Worm (Caenorhabditis elegans): ENCODE data around the gene K05F6.14.

ce11 chrII:1561863-1562262 is at the start of gene K05F6.14:
- no peak for TF ChIP-seq unc-62 (GFP tag; optimal IDR thresholded peaks at IDR 0.05)
- no peak for TF ChIP-seq sea-2 (GFP tag; IDR thresholded peaks at IDR 0.05)
- TF ChIP-seq F49E8.2 (tag; optimal IDR thresholded peaks at IDR 0.05; ENCODE audit: insufficient read depth): no peak
- TF ChIP-seq hrde-1 (tag; optimal IDR thresholded peaks at IDR 0.05; ENCODE audit: borderline replicate concordance): no peak
- no peak for TF ChIP-seq chd-7 (tag; optimal IDR thresholded peaks at IDR 0.05)
- TF ChIP-seq attf-3 (GFP tag; conservative IDR thresholded peaks at IDR 0.05): no peak
- TF ChIP-seq snpc-3.4 (tag; optimal IDR thresholded peaks at IDR 0.05): no peak
- TF ChIP-seq rec-8 (tag; optimal IDR thresholded peaks at IDR 0.05): no peak

Data from whole organism, young adult.